Worm (Caenorhabditis elegans) whole organism, L1 larva: ENCODE results near the gene bath-36.
"Not testable (repeated sequence)": the region's sequence is repeated elsewhere in the genome, so short reads cannot be mapped to it uniquely, and the experiment has no call there.

ENCODE experiments used
- alr-1 ChIP-seq: fragments of 200-800 bp; sonication (Bioruptor generic); optimal IDR thresholded peaks from 2 replicates; lab custom pipeline; 2018; ENCODE audit warnings: borderline replicate concordance, mild to moderate bottlenecking, missing genetic modification characterization, missing compliant biosample characterization
- aly-2 ChIP-seq: fragments of 150-350 bp; optimal IDR thresholded peaks from 2 replicates; lab custom pipeline; 2014; ENCODE audit warnings: missing biosample characterization, missing genetic modification characterization
- ama-1 ChIP-seq: fragments of 150-350 bp; optimal IDR thresholded peaks from 2 replicates; lab custom pipeline; 2014
- blmp-1 ChIP-seq: fragments of 150-350 bp; optimal IDR thresholded peaks from 2 replicates; lab custom pipeline; 2014; ENCODE audit warnings: missing biosample characterization, missing genetic modification characterization
- ceh-90 ChIP-seq: sonication (generic microtip); optimal IDR thresholded peaks from 2 replicates; lab custom pipeline; 2016; ENCODE audit warnings: missing genetic modification characterization, missing compliant biosample characterization
- ces-1 ChIP-seq: fragments of 150-350 bp; optimal IDR thresholded peaks from 2 replicates; lab custom pipeline; 2014; ENCODE audit warnings: missing biosample characterization, missing genetic modification reagents, missing genetic modification characterization
- mdl-1 ChIP-seq, 2 experiments: fragments of 150-350 bp; optimal IDR thresholded peaks; 2 replicates each; lab custom pipeline; 2014 to 2017; ENCODE audit warnings: missing biosample characterization in 2 of 2, missing genetic modification characterization in 2 of 2, inconsistent platforms in 1 of 2
- nhr-12 ChIP-seq: sonication (generic microtip); optimal IDR thresholded peaks from 2 replicates; lab custom pipeline; 2017; ENCODE audit warnings: missing biosample characterization, missing genetic modification characterization
- nhr-28 ChIP-seq: fragments of 150-350 bp; optimal IDR thresholded peaks from 2 replicates; lab custom pipeline; 2014; ENCODE audit warnings: missing biosample characterization, missing genetic modification characterization
- pqm-1 ChIP-seq: sonication (generic microtip); optimal IDR thresholded peaks from 3 replicates; lab custom pipeline; 2017; ENCODE audit warnings: missing biosample characterization, missing genetic modification characterization
- skn-1 ChIP-seq: fragments of 150-350 bp; optimal IDR thresholded peaks from 2 replicates; lab custom pipeline; 2014; ENCODE audit warnings: missing biosample characterization, missing genetic modification characterization
- snpc-4 ChIP-seq: fragments of 150-350 bp; optimal IDR thresholded peaks from 2 replicates; lab custom pipeline; 2014; ENCODE audit warnings: missing biosample characterization, missing genetic modification characterization
- unc-62 ChIP-seq: fragments of 150-350 bp; optimal IDR thresholded peaks from 2 replicates; lab custom pipeline; 2014; ENCODE audit warnings: missing biosample characterization, missing genetic modification reagents, missing genetic modification characterization
- ztf-11 ChIP-seq, 2 experiments: sonication (generic microtip); optimal IDR thresholded peaks; 2 replicates each; lab custom pipeline; 2016 to 2017; ENCODE audit warnings: missing genetic modification characterization in 2 of 2, missing biosample characterization in 1 of 2, missing compliant biosample characterization in 1 of 2

DNA sequence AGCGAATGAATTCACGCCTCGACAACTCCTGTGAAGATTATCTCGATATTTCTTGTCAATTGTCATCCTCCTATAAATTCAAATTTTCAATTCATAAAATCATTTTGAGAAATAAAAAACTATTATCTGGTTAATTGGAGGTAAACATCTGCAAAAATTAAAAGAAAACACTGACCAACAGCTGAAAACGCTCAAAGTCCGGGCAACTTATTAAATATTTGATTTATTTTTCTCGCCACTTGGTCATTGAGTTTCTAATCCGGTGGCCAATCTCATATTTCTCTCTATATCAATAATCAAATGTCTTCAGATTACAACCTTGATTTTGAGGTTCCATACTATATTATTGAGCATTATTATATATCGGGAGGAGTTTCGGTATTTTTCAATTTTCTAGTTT lies 24.2 kb downstream of the bath-36 start, which contains the start of gene sri-24:
- TF ChIP-seq ces-1 (GFP tag; lab: Kevin White, UChicago); snpc-4 (tag; lab: Kevin White, UChicago); pqm-1; nhr-28 (tag; lab: Kevin White, UChicago); ceh-90; aly-2 (tag; lab: Kevin White, UChicago); mdl-1 (tag; optimal IDR thresholded peaks at IDR 0.05; lab: Kevin White, UChicago); unc-62 (GFP tag; lab: Kevin White, UChicago); skn-1; blmp-1; ama-1 (lab: Kevin White, UChicago); nhr-12 (tag; lab: Kevin White, UChicago); ztf-11 (tag; optimal IDR thresholded peaks at IDR 0.05; lab: Kevin White, UChicago); alr-1: not testable (repeated sequence)
